Fruit fly (Drosophila melanogaster) whole organism, adult: Measurements from ENCODE around the gene CG9426.

Experiments used
- CG1620 ChIP-seq: fragments of 200-800 bp; sonication (Bioruptor generic); optimal IDR thresholded peaks from 2 replicates; lab custom pipeline; 2016; ENCODE audit warnings: missing biosample characterization, missing genetic modification characterization
- CG5204 ChIP-seq: fragments of 200-800 bp; sonication (Bioruptor generic); optimal IDR thresholded peaks from 2 replicates; lab custom pipeline; 2016; ENCODE audit warnings: missing biosample characterization, missing genetic modification characterization
- CG7101 ChIP-seq: fragments of 200-800 bp; sonication (Bioruptor generic); optimal IDR thresholded peaks from 2 replicates; lab custom pipeline; 2018; ENCODE audit warnings: missing biosample characterization, mild to moderate bottlenecking, missing genetic modification characterization, moderate library complexity
- Clk ChIP-seq: fragments of 200-800 bp; sonication (Bioruptor generic); optimal IDR thresholded peaks from 2 replicates; lab custom pipeline; 2017; ENCODE audit warnings: missing biosample characterization, missing genetic modification characterization
- Hr96 ChIP-seq: fragments of 200-800 bp; sonication (Bioruptor generic); optimal IDR thresholded peaks from 2 replicates; lab custom pipeline; 2016; ENCODE audit warnings: missing biosample characterization, missing genetic modification characterization
- cic ChIP-seq: fragments of 200-800 bp; sonication (Bioruptor generic); optimal IDR thresholded peaks from 2 replicates; lab custom pipeline; 2017; ENCODE audit warnings: missing biosample characterization, mild to moderate bottlenecking, missing genetic modification characterization, moderate library complexity
- cnc ChIP-seq, 2 experiments: fragments of >200 bp; optimal IDR thresholded peaks; 2 replicates each; lab custom pipeline; 2017
- kay ChIP-seq: fragments of 200-800 bp; sonication (Bioruptor generic); peaks from one replicate; lab custom pipeline; 2016; ENCODE audit warnings: missing biosample characterization, missing genetic modification characterization, borderline replicate concordance
- pad ChIP-seq: fragments of 200-800 bp; sonication (Bioruptor generic); optimal IDR thresholded peaks from 3 replicates; lab custom pipeline; 2017; ENCODE audit warnings: missing biosample characterization, missing genetic modification characterization, mild to moderate bottlenecking, moderate library complexity, missing genetic modification reagents

DNA sequence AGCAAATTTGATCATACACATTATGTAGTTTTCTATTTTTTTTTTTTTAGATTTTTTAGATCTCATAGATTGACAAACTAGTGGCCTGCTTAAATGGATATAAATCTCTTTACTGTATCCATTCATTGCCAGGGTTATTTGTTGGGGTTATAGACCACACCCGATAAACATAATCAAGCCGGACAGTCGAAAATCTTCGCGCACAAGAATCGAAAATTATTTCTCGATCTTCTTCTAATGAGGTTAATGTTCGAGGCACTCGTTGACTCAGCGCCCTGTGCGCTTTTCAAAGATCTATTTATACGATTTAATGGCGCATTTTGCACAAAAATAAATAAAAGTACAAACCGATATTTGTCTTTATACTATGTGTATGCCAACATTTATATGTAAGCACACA is 39.9 kb upstream of the CG9426 start, which contains the start of gene CG31730:
- no peak for TF ChIP-seq kay (GFP tag; lab: Kevin White, UChicago)
- TF ChIP-seq Clk (GFP tag; lab: Kevin White, UChicago) = no peak
- no peak for TF ChIP-seq Hr96
- TF ChIP-seq CG7101 (tag; lab: Kevin White, UChicago) = no peak
- TF ChIP-seq CG5204 (GFP tag; lab: Kevin White, UChicago) = no peak
- TF ChIP-seq CG1620 = no peak
- no peak for TF ChIP-seq cic (GFP tag; lab: Kevin White, UChicago)
- no peak for TF ChIP-seq pad (GFP tag; lab: Kevin White, UChicago)
- TF ChIP-seq cnc (optimal IDR thresholded peaks at IDR 0.05; lab: Kevin White, UChicago) = no peak
